Fruit fly (Drosophila melanogaster) whole organism, embryonic: ENCODE measurements around the gene CG15043.

Source experiments
- Adf1 ChIP-seq: fragments of 200-800 bp; sonication (Bioruptor generic); IDR thresholded peaks from 2 replicates; pipeline ENCODE4 v1.3.6; 2022; ENCODE audit warnings: missing biosample characterization, missing genetic modification characterization
- Atf3 ChIP-seq: fragments of 200-800 bp; sonication (Bioruptor generic); optimal IDR thresholded peaks from 3 replicates; lab custom pipeline; 2016; ENCODE audit warnings: missing biosample characterization, missing genetic modification characterization
- B-H2 ChIP-seq: fragments of 200-800 bp; sonication (Bioruptor generic); optimal IDR thresholded peaks from 2 replicates; lab custom pipeline; 2018; ENCODE audit warnings: missing biosample characterization, mild to moderate bottlenecking, missing genetic modification characterization
- CG10321 ChIP-seq: fragments of 200-800 bp; sonication (Bioruptor generic); IDR thresholded peaks from 2 replicates; pipeline ENCODE4 v1.3.6; 2022; ENCODE audit warnings: missing biosample characterization, missing genetic modification characterization
- CG13894 ChIP-seq: fragments of 200-800 bp; sonication (Bioruptor generic); optimal IDR thresholded peaks from 3 replicates; lab custom pipeline; 2018; ENCODE audit warnings: missing biosample characterization, mild to moderate bottlenecking, missing genetic modification characterization, moderate library complexity
- CG14050 ChIP-seq: fragments of 200-800 bp; sonication (Bioruptor generic); IDR thresholded peaks from 3 replicates; pipeline ENCODE4 v1.3.6; 2022; ENCODE audit warnings: missing biosample characterization, missing genetic modification characterization
- CG15514 ChIP-seq: fragments of 200-800 bp; sonication (Bioruptor generic); optimal IDR thresholded peaks from 3 replicates; lab custom pipeline; 2017; ENCODE audit warnings: missing biosample characterization, missing genetic modification characterization, mild to moderate bottlenecking, moderate library complexity, missing genetic modification reagents
- CG16779 ChIP-seq: fragments of 200-800 bp; sonication (Bioruptor generic); IDR thresholded peaks from 2 replicates; pipeline ENCODE4 v1.3.6; 2022; ENCODE audit warnings: missing biosample characterization, missing genetic modification characterization
- CG2199 ChIP-seq: fragments of 200-800 bp; sonication (Bioruptor generic); IDR thresholded peaks from 3 replicates; pipeline ENCODE4 v1.3.6; 2022; ENCODE audit warnings: missing biosample characterization, missing genetic modification characterization
- CG2678 ChIP-seq: fragments of 200-800 bp; sonication (Bioruptor generic); optimal IDR thresholded peaks from 3 replicates; lab custom pipeline; 2019; ENCODE audit warnings: missing biosample characterization, mild to moderate bottlenecking, missing genetic modification characterization, moderate library complexity
- CG30020 ChIP-seq: fragments of 200-800 bp; optimal IDR thresholded peaks from 2 replicates; lab custom pipeline; 2019; ENCODE audit warnings: missing biosample characterization, mild to moderate bottlenecking, missing genetic modification characterization, moderate library complexity
- CG33213 ChIP-seq: fragments of 200-800 bp; sonication (Bioruptor generic); optimal IDR thresholded peaks from 3 replicates; lab custom pipeline; 2016; ENCODE audit warnings: missing biosample characterization, missing genetic modification characterization
- CG34376 ChIP-seq: fragments of 200-800 bp; sonication (Bioruptor generic); optimal IDR thresholded peaks from 2 replicates; lab custom pipeline; 2018; ENCODE audit warnings: missing biosample characterization, mild to moderate bottlenecking, missing genetic modification characterization
- CG3847 ChIP-seq: fragments of 200-800 bp; sonication (Bioruptor generic); IDR thresholded peaks from 2 replicates; pipeline ENCODE4 v1.3.6; 2022; ENCODE audit warnings: missing biosample characterization, missing genetic modification characterization
- CG4424 ChIP-seq: fragments of 200-800 bp; sonication (Bioruptor generic); optimal IDR thresholded peaks from 3 replicates; lab custom pipeline; 2016; ENCODE audit warnings: missing biosample characterization, missing genetic modification characterization
- CG5180 ChIP-seq: fragments of 200-800 bp; sonication (Bioruptor generic); optimal IDR thresholded peaks from 3 replicates; lab custom pipeline; 2017; ENCODE audit warnings: missing biosample characterization, missing genetic modification characterization, mild to moderate bottlenecking, moderate library complexity, missing genetic modification reagents
- CG6791 ChIP-seq: fragments of 200-800 bp; sonication (Bioruptor generic); IDR thresholded peaks from 3 replicates; pipeline ENCODE4 v1.3.6; 2022; ENCODE audit warnings: missing biosample characterization, missing genetic modification characterization; ENCODE audit not compliant: partially characterized antibody
- CG7745 ChIP-seq: fragments of 200-800 bp; sonication (Bioruptor generic); optimal IDR thresholded peaks from 2 replicates; lab custom pipeline; 2018; ENCODE audit warnings: missing biosample characterization, mild to moderate bottlenecking, missing genetic modification characterization, moderate library complexity
- CG8388 ChIP-seq: fragments of 200-800 bp; sonication (Bioruptor generic); optimal IDR thresholded peaks from 2 replicates; lab custom pipeline; 2019; ENCODE audit warnings: missing biosample characterization, mild to moderate bottlenecking, missing genetic modification characterization, moderate library complexity
- CG8478 ChIP-seq: fragments of >200 bp; optimal IDR thresholded peaks from 2 replicates; lab custom pipeline; 2018
- CG9727 ChIP-seq: fragments of 200-800 bp; sonication (Bioruptor generic); optimal IDR thresholded peaks from 3 replicates; lab custom pipeline; 2017; ENCODE audit warnings: missing biosample characterization, mild to moderate bottlenecking, missing genetic modification characterization
- CG9876 ChIP-seq: fragments of 200-800 bp; sonication (Bioruptor generic); optimal IDR thresholded peaks from 2 replicates; lab custom pipeline; 2016; ENCODE audit warnings: missing biosample characterization, missing genetic modification characterization
- CoRest ChIP-seq: fragments of 200-800 bp; sonication (Bioruptor generic); optimal IDR thresholded peaks from 3 replicates; lab custom pipeline; 2018; ENCODE audit warnings: missing biosample characterization, mild to moderate bottlenecking, missing genetic modification characterization, moderate library complexity
- Dek ChIP-seq: fragments of 200-800 bp; sonication (Bioruptor generic); optimal IDR thresholded peaks from 3 replicates; lab custom pipeline; 2019; ENCODE audit warnings: missing biosample characterization, mild to moderate bottlenecking, missing genetic modification characterization, moderate library complexity
- Fer2 ChIP-seq: fragments of 200-800 bp; sonication (Bioruptor generic); optimal IDR thresholded peaks from 2 replicates; lab custom pipeline; 2018; ENCODE audit warnings: missing biosample characterization, mild to moderate bottlenecking, missing genetic modification characterization, moderate library complexity
- Hr51 ChIP-seq, 2 experiments: fragments of 200-800 bp; sonication (Bioruptor generic); optimal IDR thresholded peaks; 2 replicates in 1 of 2; 3 replicates in 1 of 2; lab custom pipeline; 2016 to 2018; ENCODE audit warnings: missing biosample characterization in 2 of 2, missing genetic modification characterization in 2 of 2, mild to moderate bottlenecking in 1 of 2, moderate library complexity in 1 of 2
- Hr78 ChIP-seq, 2 experiments: fragments of 200-800 bp in 1 of 2; fragments of >200 bp in 1 of 2; sonication (Bioruptor generic) in 1 of 2; optimal IDR thresholded peaks; 2 replicates each; lab custom pipeline; 2017 to 2019; ENCODE audit warnings: missing biosample characterization in 2 of 2, missing genetic modification characterization in 2 of 2, mild to moderate bottlenecking in 1 of 2, moderate library complexity in 1 of 2
- Max ChIP-seq: fragments of 200-800 bp; sonication (Bioruptor generic); optimal IDR thresholded peaks from 2 replicates; lab custom pipeline; 2016; ENCODE audit warnings: missing biosample characterization, mild to moderate bottlenecking, missing genetic modification characterization
- Nf-YA ChIP-seq: fragments of 200-800 bp; sonication (Bioruptor generic); IDR thresholded peaks from 2 replicates; pipeline ENCODE4 v1.3.6; 2022; ENCODE audit warnings: missing biosample characterization, missing genetic modification characterization
- NfI ChIP-seq: fragments of 200-800 bp; sonication (Bioruptor generic); optimal IDR thresholded peaks from 3 replicates; lab custom pipeline; 2018; ENCODE audit warnings: missing biosample characterization, mild to moderate bottlenecking, missing genetic modification characterization, moderate library complexity
- bbx ChIP-seq: fragments of 200-800 bp; sonication (Bioruptor generic); IDR thresholded peaks from 2 replicates; pipeline ENCODE4 v1.3.6; 2022; ENCODE audit warnings: missing biosample characterization, missing genetic modification characterization; ENCODE audit not compliant: partially characterized antibody
- crp ChIP-seq, 2 experiments: fragments of 200-800 bp; sonication (Bioruptor generic); optimal IDR thresholded peaks; 2 replicates in 1 of 2; 3 replicates in 1 of 2; lab custom pipeline; 2017; ENCODE audit warnings: missing biosample characterization in 2 of 2, missing genetic modification characterization in 2 of 2, mild to moderate bottlenecking in 1 of 2, moderate library complexity in 1 of 2
- disco-r ChIP-seq: fragments of 200-800 bp; sonication (Bioruptor generic); optimal IDR thresholded peaks from 2 replicates; lab custom pipeline; 2016; ENCODE audit warnings: missing biosample characterization, missing genetic modification characterization
- dm ChIP-seq: fragments of 200-800 bp; sonication (Bioruptor generic); optimal IDR thresholded peaks from 3 replicates; lab custom pipeline; 2016; ENCODE audit warnings: missing biosample characterization, missing genetic modification characterization
- dysf ChIP-seq: fragments of 200-800 bp; sonication (Bioruptor generic); IDR thresholded peaks from 3 replicates; pipeline ENCODE4 v1.3.6; 2022; ENCODE audit warnings: missing biosample characterization, missing genetic modification characterization
- ewg ChIP-seq: fragments of 200-800 bp; sonication (Bioruptor generic); optimal IDR thresholded peaks from 3 replicates; lab custom pipeline; 2017; ENCODE audit warnings: mild to moderate bottlenecking, missing biosample characterization, missing genetic modification reagents, missing genetic modification characterization
- h ChIP-seq: fragments of >200 bp; optimal IDR thresholded peaks from 2 replicates; lab custom pipeline; 2017
- jumu ChIP-seq: fragments of 200-800 bp; sonication (Bioruptor generic); optimal IDR thresholded peaks from 3 replicates; lab custom pipeline; 2016; ENCODE audit warnings: missing biosample characterization, missing genetic modification characterization
- lbe ChIP-seq: fragments of 200-800 bp; sonication (Bioruptor generic); optimal IDR thresholded peaks from 2 replicates; lab custom pipeline; 2016; ENCODE audit warnings: missing biosample characterization, mild to moderate bottlenecking, missing genetic modification characterization
- nau ChIP-seq: fragments of 200-800 bp; sonication (Bioruptor generic); optimal IDR thresholded peaks from 3 replicates; lab custom pipeline; 2017; ENCODE audit warnings: missing biosample characterization, mild to moderate bottlenecking, missing genetic modification characterization, missing genetic modification reagents
- odd ChIP-seq: fragments of 200-800 bp; sonication (Bioruptor generic); optimal IDR thresholded peaks from 2 replicates; lab custom pipeline; 2017; ENCODE audit warnings: missing biosample characterization, mild to moderate bottlenecking, missing genetic modification characterization
- row ChIP-seq: fragments of 200-800 bp; sonication (Bioruptor generic); IDR thresholded peaks from 3 replicates; pipeline ENCODE4 v1.3.6; 2022; ENCODE audit warnings: missing biosample characterization, missing genetic modification characterization
- schlank ChIP-seq: fragments of 200-800 bp; sonication (Bioruptor generic); optimal IDR thresholded peaks from 2 replicates; lab custom pipeline; 2018; ENCODE audit warnings: missing biosample characterization, mild to moderate bottlenecking, missing genetic modification characterization
- slou ChIP-seq: fragments of 200-800 bp; sonication (Bioruptor generic); optimal IDR thresholded peaks from 3 replicates; lab custom pipeline; 2016; ENCODE audit warnings: missing biosample characterization, missing genetic modification characterization
- slp2 ChIP-seq: fragments of 200-800 bp; sonication (Bioruptor generic); optimal IDR thresholded peaks from 2 replicates; lab custom pipeline; 2016; ENCODE audit warnings: missing biosample characterization, missing genetic modification characterization
- toy ChIP-seq: fragments of 200-800 bp; sonication (Bioruptor generic); IDR thresholded peaks from 2 replicates; pipeline ENCODE4 v1.3.6; 2022; ENCODE audit warnings: missing biosample characterization, missing genetic modification characterization
- ttk ChIP-seq: fragments of 200-800 bp; sonication (Bioruptor generic); IDR thresholded peaks from 2 replicates; pipeline ENCODE4 v2.1.2; 2022; ENCODE audit warnings: missing biosample characterization, missing genetic modification characterization

Gene CG15043

DNA sequence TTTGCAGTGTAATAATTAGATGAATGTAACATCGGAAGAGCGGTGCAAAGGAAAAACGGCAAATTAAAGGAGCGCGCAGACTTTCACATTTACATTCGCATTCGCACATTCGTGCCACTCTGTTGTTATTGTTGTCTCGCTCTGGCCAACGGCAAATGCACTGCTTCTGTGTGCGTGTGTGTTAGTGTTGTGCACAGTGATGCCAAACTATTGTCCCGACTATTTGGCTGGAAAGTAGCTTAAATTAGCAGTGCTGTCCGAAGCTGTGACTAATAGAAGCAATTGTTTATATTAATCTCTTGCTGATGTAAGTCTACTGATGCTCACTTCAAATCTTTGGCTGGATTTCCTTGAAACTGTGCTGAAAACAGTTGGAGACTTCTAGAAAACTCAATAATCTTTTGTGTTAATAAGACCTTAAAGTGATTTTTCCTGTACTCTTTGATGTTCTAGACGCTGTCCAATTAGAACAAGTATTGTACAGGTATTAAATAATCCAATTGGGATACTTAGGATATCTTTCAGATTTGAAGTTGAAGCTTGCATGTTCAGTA lies 22.1 kb upstream of the CG15043 start (continued):
- TF ChIP-seq schlank (tag; lab: Kevin White, UChicago) (no peak), odd (GFP tag; lab: Kevin White, UChicago) (no peak), CG8478 (no peak)

DNA sequence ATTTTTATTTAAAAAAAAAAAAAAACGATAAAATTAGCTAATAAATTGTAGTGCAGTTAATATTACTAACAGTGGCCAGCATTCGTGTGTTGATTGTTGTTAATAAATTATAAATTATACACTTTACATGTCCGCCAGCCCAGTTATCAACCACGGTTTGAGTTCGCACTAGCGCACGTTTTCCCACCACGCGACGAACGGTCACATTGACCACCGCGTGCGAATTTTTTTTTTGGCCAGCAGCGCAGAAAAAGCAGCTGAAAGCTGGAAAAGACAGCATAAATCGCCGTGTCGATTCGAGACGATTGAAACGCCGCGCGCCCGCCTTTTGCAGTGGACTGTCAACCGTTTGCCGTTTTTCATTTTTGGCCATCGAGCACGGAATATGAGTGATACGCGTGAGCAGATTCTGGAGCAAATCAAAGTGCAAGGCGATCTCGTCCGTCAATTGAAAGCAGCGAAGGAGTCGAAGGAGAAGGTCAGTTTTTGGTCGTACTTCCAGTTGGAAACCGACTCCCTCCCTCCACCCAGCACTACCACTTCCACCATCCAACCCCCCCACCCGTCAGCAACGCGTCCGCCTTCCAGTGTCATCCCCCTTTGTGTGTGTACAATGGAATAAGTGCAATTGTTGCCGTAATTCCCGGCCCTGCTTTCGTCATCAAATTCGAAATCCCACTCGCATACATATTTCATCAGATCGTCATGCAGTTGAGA lies 21.4 kb upstream of the CG15043 start, which contains the start of the genes Bx and HisRS:
Gene Bx (plus strand): TSS at position 224 of the 717 bp plus-strand sequence.
Gene HisRS (plus strand): TSS at position 224 of the 717 bp plus-strand sequence.
- no peak for TF ChIP-seq h (lab: Kevin White, UChicago)
- no peak for TF ChIP-seq CG2678 (tag; lab: Kevin White, UChicago)
- TF ChIP-seq lbe (GFP tag; lab: Kevin White, UChicago), result no peak
- peak; percentile 62 for TF ChIP-seq CG5180
- TF ChIP-seq dysf, result no peak
- no peak for TF ChIP-seq Nf-YA (GFP tag; lab: Robert Waterston, UW)
- peak; percentile 63 for TF ChIP-seq Max (GFP tag; lab: Kevin White, UChicago)
- no peak for TF ChIP-seq ttk (GFP tag; lab: Robert Waterston, UW)
- no peak for TF ChIP-seq CG6791
- peak; percentile 2 for TF ChIP-seq CG13894 (tag; lab: Kevin White, UChicago)
- no peak for TF ChIP-seq CG30020
- TF ChIP-seq nau (GFP tag; lab: Kevin White, UChicago), result no peak
- TF ChIP-seq CG9727, result no peak
- no peak for TF ChIP-seq NfI
- peak; percentile 21 for TF ChIP-seq B-H2 (GFP tag; lab: Kevin White, UChicago)
- peak; percentile 16 for TF ChIP-seq CoRest (tag; lab: Kevin White, UChicago)
- no peak for TF ChIP-seq CG7745
- TF ChIP-seq row, result 0 out of 3 replicates have a peak, but pooled peaks have one; percentile 23
- no peak for TF ChIP-seq Hr51 (GFP tag; optimal IDR thresholded peaks at IDR 0.05; lab: Kevin White, UChicago)
- no peak for TF ChIP-seq CG8388
- TF ChIP-seq jumu, result no peak
- peak; percentile 87 for TF ChIP-seq dm (GFP tag; lab: Kevin White, UChicago)
- no peak for TF ChIP-seq Fer2 (tag; lab: Kevin White, UChicago)
- peak; percentile 14 for TF ChIP-seq Dek
- no peak for TF ChIP-seq CG9876 (GFP tag; lab: Kevin White, UChicago)
- no peak for TF ChIP-seq CG16779 (GFP tag; lab: Robert Waterston, UW)
- TF ChIP-seq CG10321 (GFP tag; lab: Robert Waterston, UW), result no peak
- TF ChIP-seq CG33213, result peak; percentile 51
- TF ChIP-seq CG4424, result no peak
- no peak for TF ChIP-seq disco-r
- peak in 1 of 2 experiments; percentile 51 for TF ChIP-seq crp (GFP tag; optimal IDR thresholded peaks at IDR 0.05; lab: Kevin White, UChicago)
- TF ChIP-seq ewg (GFP tag; lab: Kevin White, UChicago), result peak; percentile 14
- no peak for TF ChIP-seq slou
- TF ChIP-seq slp2 (GFP tag; lab: Kevin White, UChicago), result no peak
- TF ChIP-seq CG15514 (GFP tag; lab: Kevin White, UChicago), result peak; percentile 42
- TF ChIP-seq Hr78 (GFP tag; optimal IDR thresholded peaks at IDR 0.05; lab: Kevin White, UChicago), result no peak
- peak; percentile 42 for TF ChIP-seq Adf1
- TF ChIP-seq toy (GFP tag; lab: Robert Waterston, UW), result no peak
- TF ChIP-seq bbx, result no peak
- TF ChIP-seq CG2199 (GFP tag; lab: Robert Waterston, UW), result peak; percentile 38; the same call in 1 of the 3 replicates
- TF ChIP-seq CG3847 (GFP tag; lab: Robert Waterston, UW), result peak; percentile 62
- TF ChIP-seq CG14050 (GFP tag; lab: Robert Waterston, UW), result no peak
- no peak for TF ChIP-seq CG34376
- no peak for TF ChIP-seq Atf3 (GFP tag; lab: Kevin White, UChicago)
